Worm (Caenorhabditis elegans) whole organism, late embryonic: ENCODE results near the gene ttr-52.

Source experiments
- lim-6 ChIP-seq: sonication (generic microtip); optimal IDR thresholded peaks from 2 replicates; lab custom pipeline; 2016; ENCODE audit warnings: missing genetic modification characterization, missing compliant biosample characterization
- nfya-1 ChIP-seq: sonication (generic microtip); optimal IDR thresholded peaks from 2 replicates; lab custom pipeline; 2017; ENCODE audit warnings: missing genetic modification characterization, mild to moderate bottlenecking, missing compliant biosample characterization, antibody characterized with exemption, moderate library complexity
- odd-2 ChIP-seq: sonication (generic microtip); optimal IDR thresholded peaks from 2 replicates; lab custom pipeline; 2017; ENCODE audit warnings: antibody characterized with exemption, mild to moderate bottlenecking, missing genetic modification characterization, missing compliant biosample characterization
- tbx-7 ChIP-seq: sonication (generic microtip); optimal IDR thresholded peaks from 2 replicates; lab custom pipeline; 2016; ENCODE audit warnings: missing genotype, missing genetic modification characterization, missing compliant biosample characterization

- TF ChIP-seq tbx-7 (tag; lab: Kevin White, UChicago) (no peak), lim-6 (tag; lab: Kevin White, UChicago) (no peak), odd-2 (no peak), nfya-1 (tag; lab: Kevin White, UChicago) (no peak)
Observed at ce11 chrIII:13435570-13435969, 31.1 kb downstream of the ttr-52 start, which contains the start of gene F45G2.8.
